Fruit fly (Drosophila melanogaster) whole organism, embryonic: ENCODE results near the gene CG32302.

Experiments used
- Antp ChIP-seq: fragments of 200-800 bp; sonication (Bioruptor generic); optimal IDR thresholded peaks from 3 replicates; lab custom pipeline; 2016; ENCODE audit warnings: missing biosample characterization, missing genetic modification characterization
- Atf3 ChIP-seq: fragments of 200-800 bp; sonication (Bioruptor generic); optimal IDR thresholded peaks from 3 replicates; lab custom pipeline; 2016; ENCODE audit warnings: missing biosample characterization, missing genetic modification characterization
- CG10209 ChIP-seq: fragments of 200-800 bp; sonication (Bioruptor generic); optimal IDR thresholded peaks from 3 replicates; lab custom pipeline; 2017; ENCODE audit warnings: missing biosample characterization, mild to moderate bottlenecking, missing genetic modification characterization, missing genetic modification reagents
- CG11560 ChIP-seq: fragments of 200-800 bp; sonication (Bioruptor generic); IDR thresholded peaks from 3 replicates; pipeline ENCODE4 v1.3.6; 2022; ENCODE audit warnings: missing biosample characterization, missing genetic modification characterization
- CG11696 ChIP-seq: fragments of 200-800 bp; sonication (Bioruptor generic); IDR thresholded peaks from 2 replicates; pipeline ENCODE4 v1.3.6; 2022; ENCODE audit warnings: missing biosample characterization, missing genetic modification characterization
- CG1233 ChIP-seq: fragments of 200-800 bp; sonication (Bioruptor generic); optimal IDR thresholded peaks from 4 replicates; lab custom pipeline; 2018; ENCODE audit warnings: missing biosample characterization, mild to moderate bottlenecking, missing genetic modification characterization
- CG17802 ChIP-seq: fragments of 200-800 bp; sonication (Bioruptor generic); optimal IDR thresholded peaks from 2 replicates; lab custom pipeline; 2018; ENCODE audit warnings: missing biosample characterization, mild to moderate bottlenecking, missing genetic modification characterization, moderate library complexity
- CG17912 ChIP-seq: fragments of 200-800 bp; sonication (Bioruptor generic); optimal IDR thresholded peaks from 2 replicates; lab custom pipeline; 2018; ENCODE audit warnings: missing biosample characterization, mild to moderate bottlenecking, missing genetic modification characterization
- CG2202 ChIP-seq: fragments of 200-800 bp; sonication (Bioruptor generic); optimal IDR thresholded peaks from 2 replicates; lab custom pipeline; 2018; ENCODE audit warnings: missing biosample characterization, mild to moderate bottlenecking, missing genetic modification characterization
- CG2712 ChIP-seq: fragments of 200-800 bp; optimal IDR thresholded peaks from 3 replicates; lab custom pipeline; 2019; ENCODE audit warnings: missing biosample characterization, mild to moderate bottlenecking, missing genetic modification characterization, moderate library complexity
- CG30431 ChIP-seq: fragments of 200-800 bp; sonication (Bioruptor generic); optimal IDR thresholded peaks from 2 replicates; lab custom pipeline; 2017; ENCODE audit warnings: missing biosample characterization, missing genetic modification characterization
- CG31365 ChIP-seq: fragments of 200-800 bp; sonication (Bioruptor generic); optimal IDR thresholded peaks from 2 replicates; lab custom pipeline; 2018; ENCODE audit warnings: missing biosample characterization, mild to moderate bottlenecking, missing genetic modification characterization
- CG3281 ChIP-seq: fragments of 200-800 bp; sonication (Bioruptor generic); optimal IDR thresholded peaks from 3 replicates; lab custom pipeline; 2017; ENCODE audit warnings: missing biosample characterization, mild to moderate bottlenecking, missing genetic modification characterization
- CG34422 ChIP-seq: fragments of 200-800 bp; sonication (Bioruptor generic); IDR thresholded peaks from 3 replicates; pipeline ENCODE4 v1.3.6; 2022; ENCODE audit warnings: missing biosample characterization, missing genetic modification characterization
- CG43689 ChIP-seq: fragments of 200-800 bp; sonication (Bioruptor generic); IDR thresholded peaks from 2 replicates; pipeline ENCODE4 v1.3.6; 2022; ENCODE audit warnings: missing biosample characterization, missing genetic modification characterization
- CG4707 ChIP-seq: fragments of 200-800 bp; sonication (Bioruptor generic); optimal IDR thresholded peaks from 2 replicates; lab custom pipeline; 2018; ENCODE audit warnings: missing biosample characterization, mild to moderate bottlenecking, missing genetic modification characterization, moderate library complexity
- CG6254 ChIP-seq: fragments of 200-800 bp; sonication (Bioruptor generic); optimal IDR thresholded peaks from 3 replicates; lab custom pipeline; 2017; ENCODE audit warnings: mild to moderate bottlenecking, missing biosample characterization, missing genetic modification reagents, missing genetic modification characterization
- CG7786 ChIP-seq: fragments of 200-800 bp; sonication (Bioruptor generic); optimal IDR thresholded peaks from 2 replicates; lab custom pipeline; 2016; ENCODE audit warnings: missing biosample characterization, missing genetic modification characterization
- CG7928 ChIP-seq: fragments of 200-800 bp; sonication (Bioruptor generic); optimal IDR thresholded peaks from 2 replicates; lab custom pipeline; 2017; ENCODE audit warnings: missing biosample characterization, mild to moderate bottlenecking, missing genetic modification characterization
- CG8290 ChIP-seq, 3 experiments: fragments of 200-800 bp; sonication (Bioruptor generic); optimal IDR thresholded peaks; 2 replicates each; lab custom pipeline; 2016 to 2019; ENCODE audit warnings: missing biosample characterization in 3 of 3, missing genetic modification characterization in 3 of 3, mild to moderate bottlenecking in 2 of 3, moderate library complexity in 1 of 3
- CG8765 ChIP-seq: fragments of 200-800 bp; sonication (Bioruptor generic); IDR thresholded peaks from 2 replicates; pipeline ENCODE4 v1.3.6; 2022; ENCODE audit warnings: missing biosample characterization, missing genetic modification characterization
- D19A ChIP-seq: fragments of 200-800 bp; optimal IDR thresholded peaks from 3 replicates; lab custom pipeline; 2019; ENCODE audit warnings: missing biosample characterization, mild to moderate bottlenecking, missing genetic modification characterization, moderate library complexity
- Eip74EF ChIP-seq, 2 experiments: fragments of 200-800 bp in 1 of 2; fragments of >200 bp in 1 of 2; sonication (Bioruptor generic) in 1 of 2; optimal IDR thresholded peaks; 2 replicates each; lab custom pipeline; 2017 to 2019; ENCODE audit warnings: missing biosample characterization in 2 of 2, missing genetic modification characterization in 2 of 2, mild to moderate bottlenecking in 1 of 2, moderate library complexity in 1 of 2
- Fer2 ChIP-seq: fragments of 200-800 bp; sonication (Bioruptor generic); optimal IDR thresholded peaks from 2 replicates; lab custom pipeline; 2018; ENCODE audit warnings: missing biosample characterization, mild to moderate bottlenecking, missing genetic modification characterization, moderate library complexity
- HLH4C ChIP-seq: fragments of 200-800 bp; sonication (Bioruptor generic); IDR thresholded peaks from 3 replicates; pipeline ENCODE4 v1.3.6; 2022; ENCODE audit warnings: missing biosample characterization, missing genetic modification characterization; ENCODE audit not compliant: partially characterized antibody
- HmgD ChIP-seq: fragments of 200-800 bp; sonication (Bioruptor generic); optimal IDR thresholded peaks from 3 replicates; lab custom pipeline; 2016; ENCODE audit warnings: missing biosample characterization, missing genetic modification characterization
- Hr3 ChIP-seq: fragments of 200-800 bp; sonication (Bioruptor generic); optimal IDR thresholded peaks from 3 replicates; lab custom pipeline; 2016; ENCODE audit warnings: missing biosample characterization, missing genetic modification characterization
- Hr78 ChIP-seq, 2 experiments: fragments of 200-800 bp in 1 of 2; fragments of >200 bp in 1 of 2; sonication (Bioruptor generic) in 1 of 2; optimal IDR thresholded peaks; 2 replicates each; lab custom pipeline; 2017 to 2019; ENCODE audit warnings: missing biosample characterization in 2 of 2, missing genetic modification characterization in 2 of 2, mild to moderate bottlenecking in 1 of 2, moderate library complexity in 1 of 2
- Hsf ChIP-seq: fragments of 200-800 bp; sonication (Bioruptor generic); optimal IDR thresholded peaks from 3 replicates; lab custom pipeline; 2016; ENCODE audit warnings: missing biosample characterization, missing genetic modification characterization
- Kr ChIP-seq: fragments of 200-800 bp; sonication (Bioruptor generic); optimal IDR thresholded peaks from 2 replicates; lab custom pipeline; 2017; ENCODE audit warnings: missing biosample characterization, mild to moderate bottlenecking, missing genetic modification characterization
- Mad ChIP-seq: fragments of 200-800 bp; sonication (Bioruptor generic); optimal IDR thresholded peaks from 2 replicates; lab custom pipeline; 2016; ENCODE audit warnings: missing biosample characterization, missing genetic modification characterization
- Mes4 ChIP-seq: fragments of 200-800 bp; sonication (Bioruptor generic); optimal IDR thresholded peaks from 2 replicates; lab custom pipeline; 2016; ENCODE audit warnings: missing biosample characterization, missing genetic modification characterization
- NC2α ChIP-seq: fragments of 200-800 bp; sonication (Bioruptor generic); optimal IDR thresholded peaks from 2 replicates; lab custom pipeline; 2016; ENCODE audit warnings: missing biosample characterization, missing genetic modification characterization
- NFAT ChIP-seq: fragments of 200-800 bp; sonication (Bioruptor generic); IDR thresholded peaks from 2 replicates; pipeline ENCODE4 v1.3.6; 2022; ENCODE audit warnings: missing biosample characterization, missing genetic modification characterization
- Ptx1 ChIP-seq: fragments of 200-800 bp; sonication (Bioruptor generic); IDR thresholded peaks from 2 replicates; pipeline ENCODE4 v1.3.6; 2022; ENCODE audit warnings: missing biosample characterization, missing genetic modification characterization
- Side ChIP-seq: fragments of 200-800 bp; sonication (Bioruptor generic); optimal IDR thresholded peaks from 2 replicates; lab custom pipeline; 2016; ENCODE audit warnings: missing biosample characterization, missing genetic modification characterization
- Six4 ChIP-seq: fragments of 200-800 bp; sonication (Bioruptor generic); optimal IDR thresholded peaks from 2 replicates; lab custom pipeline; 2016; ENCODE audit warnings: missing biosample characterization, missing genetic modification characterization
- Sry-δ ChIP-seq: fragments of 200-800 bp; sonication (Bioruptor generic); optimal IDR thresholded peaks from 2 replicates; lab custom pipeline; 2016; ENCODE audit warnings: missing biosample characterization, missing genetic modification characterization
- ara ChIP-seq: fragments of 200-800 bp; sonication (Bioruptor generic); IDR thresholded peaks from 2 replicates; pipeline ENCODE4 v1.3.6; 2022; ENCODE audit warnings: missing biosample characterization, missing genetic modification characterization
- bowl ChIP-seq: fragments of 200-800 bp; sonication (Bioruptor generic); IDR thresholded peaks from 2 replicates; pipeline ENCODE4 v1.3.6; 2022; ENCODE audit warnings: missing biosample characterization, missing genetic modification characterization
- croc ChIP-seq: fragments of 200-800 bp; sonication (Bioruptor generic); conservative IDR thresholded peaks from 3 replicates; pipeline ENCODE4 v1.3.6; 2022; ENCODE audit warnings: missing biosample characterization, missing genetic modification characterization
- dan ChIP-seq: fragments of 200-800 bp; sonication (Bioruptor generic); IDR thresholded peaks from 2 replicates; pipeline ENCODE4 v1.3.6; 2022; ENCODE audit warnings: missing biosample characterization, missing genetic modification characterization
- dysf ChIP-seq: fragments of 200-800 bp; sonication (Bioruptor generic); IDR thresholded peaks from 3 replicates; pipeline ENCODE4 v1.3.6; 2022; ENCODE audit warnings: missing biosample characterization, missing genetic modification characterization
- fd102C ChIP-seq: fragments of 200-800 bp; sonication (Bioruptor generic); optimal IDR thresholded peaks from 2 replicates; lab custom pipeline; 2018; ENCODE audit warnings: missing biosample characterization, mild to moderate bottlenecking, missing genetic modification characterization, moderate library complexity
- jumu ChIP-seq: fragments of 200-800 bp; sonication (Bioruptor generic); optimal IDR thresholded peaks from 3 replicates; lab custom pipeline; 2016; ENCODE audit warnings: missing biosample characterization, missing genetic modification characterization
- kay ChIP-seq: fragments of 200-800 bp; sonication (Bioruptor generic); optimal IDR thresholded peaks from 2 replicates; lab custom pipeline; 2016; ENCODE audit warnings: missing biosample characterization, missing genetic modification characterization
- lbe ChIP-seq: fragments of 200-800 bp; sonication (Bioruptor generic); optimal IDR thresholded peaks from 2 replicates; lab custom pipeline; 2016; ENCODE audit warnings: missing biosample characterization, mild to moderate bottlenecking, missing genetic modification characterization
- lilli ChIP-seq: fragments of 200-800 bp; sonication (Bioruptor generic); optimal IDR thresholded peaks from 3 replicates; lab custom pipeline; 2016; ENCODE audit warnings: missing biosample characterization, missing genetic modification characterization
- pho ChIP-seq: fragments of 200-800 bp; sonication (Bioruptor generic); optimal IDR thresholded peaks from 2 replicates; lab custom pipeline; 2016; ENCODE audit warnings: missing biosample characterization, missing genetic modification characterization
- pzg ChIP-seq: fragments of 200-800 bp; sonication (Bioruptor generic); optimal IDR thresholded peaks from 3 replicates; lab custom pipeline; 2018; ENCODE audit warnings: missing biosample characterization, mild to moderate bottlenecking, missing genetic modification characterization, moderate library complexity

Gene CG32302

DNA sequence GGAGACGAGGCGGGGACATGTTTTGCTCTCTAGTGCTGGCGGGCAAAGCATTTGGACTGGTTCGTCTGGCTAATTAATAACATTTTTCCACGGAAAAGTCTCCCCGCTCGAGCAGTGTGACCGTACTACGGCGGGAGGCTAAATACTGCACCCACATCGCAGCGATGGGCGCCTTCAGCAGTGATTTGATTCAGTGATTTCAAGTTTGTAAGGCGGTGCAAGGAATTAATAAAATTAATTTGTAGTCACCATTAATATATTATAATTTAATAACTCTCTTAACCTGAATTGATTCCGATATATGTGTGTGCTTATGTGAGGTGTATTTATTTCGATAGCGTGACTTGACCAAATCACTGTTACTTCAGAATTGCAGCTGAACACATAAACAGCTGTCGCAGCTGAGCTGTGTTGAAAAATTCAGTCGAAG is 6.1 kb upstream of the CG32302 start, which contains the start of the genes oxt and CG13807 (continued):
- peak; percentile 92 for TF ChIP-seq Ptx1 (GFP tag; lab: Robert Waterston, UW)
- peak; percentile 30 for TF ChIP-seq CG4707
- peak; percentile 79 for TF ChIP-seq CG30431
- peak; percentile 81 for TF ChIP-seq Six4 (GFP tag; lab: Kevin White, UChicago)
- no peak; the same call in 1 of the 2 replicates for TF ChIP-seq bowl (GFP tag; lab: Robert Waterston, UW)
- TF ChIP-seq lilli: peak; percentile 83
- TF ChIP-seq lbe (GFP tag; lab: Kevin White, UChicago): no peak
- peak; percentile 50 for TF ChIP-seq CG7928 (GFP tag; lab: Kevin White, UChicago)
- TF ChIP-seq kay (GFP tag; lab: Kevin White, UChicago): peak; percentile 72
- TF ChIP-seq dan (GFP tag; lab: Robert Waterston, UW): 0 out of 2 replicates have a peak, but pooled peaks have one; percentile 11
- TF ChIP-seq CG17912 (GFP tag; lab: Kevin White, UChicago): peak; percentile 84
- peak; percentile 46 for TF ChIP-seq Sry-δ (GFP tag; lab: Kevin White, UChicago)
- TF ChIP-seq CG11560 (tag; lab: Robert Waterston, UW): peak; percentile 62; the same call in 2 of the 3 replicates
- TF ChIP-seq NFAT (GFP tag; lab: Robert Waterston, UW): peak; percentile 83
- peak in 1 of 2 experiments; percentile 74 for TF ChIP-seq Eip74EF (GFP tag; optimal IDR thresholded peaks at IDR 0.05; lab: Kevin White, UChicago)
- no peak for TF ChIP-seq HmgD (GFP tag; lab: Kevin White, UChicago)
- TF ChIP-seq pho (GFP tag; lab: Kevin White, UChicago): peak; percentile 53
- TF ChIP-seq D19A (tag; lab: Kevin White, UChicago): no peak
- TF ChIP-seq CG31365 (tag; lab: Kevin White, UChicago): peak; percentile 36
- TF ChIP-seq fd102C (GFP tag; lab: Kevin White, UChicago): peak; percentile 42
- TF ChIP-seq Antp (GFP tag; lab: Kevin White, UChicago): peak; percentile 49
- TF ChIP-seq Hsf (GFP tag; lab: Kevin White, UChicago): peak; percentile 79
- TF ChIP-seq CG43689 (GFP tag; lab: Robert Waterston, UW): peak; percentile 79
- TF ChIP-seq CG11696: peak; percentile 59
- TF ChIP-seq Atf3: peak; percentile 36
- TF ChIP-seq Mes4 (GFP tag; lab: Kevin White, UChicago): no peak
- peak; percentile 84 for TF ChIP-seq CG3281 (GFP tag; lab: Kevin White, UChicago)
- TF ChIP-seq dysf (GFP tag; lab: Robert Waterston, UW): peak; percentile 93
- TF ChIP-seq CG10209 (GFP tag; lab: Kevin White, UChicago): peak; percentile 87
- TF ChIP-seq ara (GFP tag; lab: Robert Waterston, UW): peak; percentile 89
- TF ChIP-seq CG6254: peak; percentile 73
- TF ChIP-seq CG8290 (GFP tag; optimal IDR thresholded peaks at IDR 0.05; lab: Kevin White, UChicago): peak; percentile 69
- peak; percentile 52 to 79 for TF ChIP-seq CG8290 (tag; optimal IDR thresholded peaks at IDR 0.05; lab: Kevin White, UChicago)
- TF ChIP-seq Side: peak; percentile 47
- peak; percentile 75 for TF ChIP-seq Mad (GFP tag; lab: Kevin White, UChicago)
- no peak for TF ChIP-seq jumu (GFP tag; lab: Kevin White, UChicago)
- peak; percentile 90 for TF ChIP-seq CG1233
- peak; percentile 92 for TF ChIP-seq CG2712
- TF ChIP-seq Hr3: peak; percentile 86
- TF ChIP-seq croc (GFP tag; lab: Robert Waterston, UW): peak; percentile 84
- peak; percentile 90 for TF ChIP-seq CG34422 (GFP tag; lab: Robert Waterston, UW)
- TF ChIP-seq pzg: peak; percentile 58
- no peak for TF ChIP-seq Kr
- TF ChIP-seq Fer2 (tag; lab: Kevin White, UChicago): peak; percentile 85
- peak; percentile 81 for TF ChIP-seq CG8765
- no peak for TF ChIP-seq NC2α (GFP tag; lab: Kevin White, UChicago)
- no peak for TF ChIP-seq HLH4C (GFP tag; lab: Robert Waterston, UW)
- peak in 1 of 2 experiments; percentile 21 for TF ChIP-seq Hr78 (GFP tag; optimal IDR thresholded peaks at IDR 0.05; lab: Kevin White, UChicago)
- peak; percentile 65 for TF ChIP-seq CG2202 (tag; lab: Kevin White, UChicago)
- TF ChIP-seq CG17802 (tag; lab: Kevin White, UChicago): peak; percentile 70
- peak; percentile 49 for TF ChIP-seq CG7786
